Fruit fly (Drosophila melanogaster): ENCODE results near the gene fzr.

Gene fzr

dm6 chrX:4690767-4691166 is 11.4 kb upstream of the fzr start:
- TF ChIP-seq Trl (optimal IDR thresholded peaks at IDR 0.05) (peak; percentile 19 to 47), Trl (GFP tag; optimal IDR thresholded peaks at IDR 0.05) (no peak), CG9437 (GFP tag; optimal IDR thresholded peaks at IDR 0.05) (no peak), CG10267 (tag; optimal IDR thresholded peaks at IDR 0.05) (no peak), CG4707 (GFP tag; optimal IDR thresholded peaks at IDR 0.05) (no peak), org-1 (GFP tag; optimal IDR thresholded peaks at IDR 0.05) (no peak), Hand (GFP tag; optimal IDR thresholded peaks at IDR 0.05) (no peak), grn (GFP tag; optimal IDR thresholded peaks at IDR 0.05) (no peak), CG4360 (GFP tag; IDR thresholded peaks at IDR 0.05) (peak; percentile 57), CG3838 (GFP tag; optimal IDR thresholded peaks at IDR 0.05) (no peak), bab2 (GFP tag; optimal IDR thresholded peaks at IDR 0.05) (no peak), CG1233 (GFP tag; optimal IDR thresholded peaks at IDR 0.05) (no peak), Eip74EF (GFP tag; optimal IDR thresholded peaks at IDR 0.05) (no peak), CG15269 (tag; optimal IDR thresholded peaks at IDR 0.05) (no peak), Mad (GFP tag; optimal IDR thresholded peaks at IDR 0.05) (no peak), Atf-2 (GFP tag; optimal IDR thresholded peaks at IDR 0.05) (no peak), sens (GFP tag) (peak; percentile 53), CG1832 (GFP tag; optimal IDR thresholded peaks at IDR 0.05) (peak; percentile 55), CG9727 (GFP tag; optimal IDR thresholded peaks at IDR 0.05) (no peak), TFAM (GFP tag; optimal IDR thresholded peaks at IDR 0.05) (no peak), nmo (GFP tag; optimal IDR thresholded peaks at IDR 0.05) (no peak), nau (GFP tag; optimal IDR thresholded peaks at IDR 0.05) (no peak), wdn (GFP tag; IDR thresholded peaks at IDR 0.05) (no peak), CG1647 (GFP tag; optimal IDR thresholded peaks at IDR 0.05) (no peak), CG1792 (GFP tag; optimal IDR thresholded peaks at IDR 0.05) (no peak), knrl (GFP tag; IDR thresholded peaks at IDR 0.05; ENCODE audit: partially characterized antibody) (no peak), CG8388 (GFP tag; optimal IDR thresholded peaks at IDR 0.05) (no peak), CG6272 (GFP tag; IDR thresholded peaks at IDR 0.05) (no peak), CG2202 (tag; optimal IDR thresholded peaks at IDR 0.05) (no peak), CG16813 (GFP tag; IDR thresholded peaks at IDR 0.05; ENCODE audit: partially characterized antibody) (no peak), CG33557 (GFP tag; optimal IDR thresholded peaks at IDR 0.05) (no peak), unc-4 (GFP tag; IDR thresholded peaks at IDR 0.05; ENCODE audit: partially characterized antibody) (no peak), tll (GFP tag; optimal IDR thresholded peaks at IDR 0.05) (no peak), NC2α (GFP tag; optimal IDR thresholded peaks at IDR 0.05) (no peak), CG17361 (GFP tag; IDR thresholded peaks at IDR 0.05) (no peak), peb (GFP tag; IDR thresholded peaks at IDR 0.05) (no peak), Atf3 (GFP tag; optimal IDR thresholded peaks at IDR 0.05) (no peak), CG7745 (tag; optimal IDR thresholded peaks at IDR 0.05) (no peak), CG13624 (GFP tag; optimal IDR thresholded peaks at IDR 0.05) (no peak), Spps (tag; optimal IDR thresholded peaks at IDR 0.05) (no peak), Taf1 (GFP tag; IDR thresholded peaks at IDR 0.05) (no peak), cg (GFP tag; optimal IDR thresholded peaks at IDR 0.05) (peak; percentile 49), caup (GFP tag; optimal IDR thresholded peaks at IDR 0.05; ENCODE audit: severe bottlenecking) (no peak), CG8478 (optimal IDR thresholded peaks at IDR 0.05) (peak; percentile 28), CG15514 (GFP tag; optimal IDR thresholded peaks at IDR 0.05) (no peak), Usf (GFP tag; optimal IDR thresholded peaks at IDR 0.05) (no peak), corto (GFP tag; optimal IDR thresholded peaks at IDR 0.05) (no peak), Fer2 (tag; optimal IDR thresholded peaks at IDR 0.05) (no peak), Ets65A (GFP tag) (no peak), crol (GFP tag; IDR thresholded peaks at IDR 0.05) (no peak), CG10321 (GFP tag; IDR thresholded peaks at IDR 0.05) (peak; percentile 36; the same call in 1 of the 2 replicates), Dfd (GFP tag; optimal IDR thresholded peaks at IDR 0.05) (no peak)
